Fruit fly (Drosophila melanogaster) whole organism, embryonic: ENCODE measurements around the gene HIP-R.

Experiments used
- Blimp-1 ChIP-seq: fragments of 200-800 bp; sonication (Bioruptor generic); optimal IDR thresholded peaks from 3 replicates; lab custom pipeline; 2018; ENCODE audit warnings: missing biosample characterization, missing genetic modification characterization, mild to moderate bottlenecking, moderate library complexity, missing genetic modification reagents
- CG10431 ChIP-seq: fragments of 200-800 bp; sonication (Bioruptor generic); optimal IDR thresholded peaks from 3 replicates; lab custom pipeline; 2018; ENCODE audit warnings: missing biosample characterization, mild to moderate bottlenecking, missing genetic modification characterization
- CG11085 ChIP-seq: fragments of 200-800 bp; sonication (Bioruptor generic); IDR thresholded peaks from 2 replicates; pipeline ENCODE4 v1.3.6; 2022; ENCODE audit warnings: missing biosample characterization, missing genetic modification characterization
- CG12155 ChIP-seq: fragments of 200-800 bp; sonication (Bioruptor generic); optimal IDR thresholded peaks from 3 replicates; lab custom pipeline; 2016; ENCODE audit warnings: missing biosample characterization, missing genetic modification characterization
- CG14710 ChIP-seq: fragments of 200-800 bp; sonication (Bioruptor generic); optimal IDR thresholded peaks from 3 replicates; lab custom pipeline; 2019; ENCODE audit warnings: missing biosample characterization, mild to moderate bottlenecking, missing genetic modification characterization, moderate library complexity
- CG14860 ChIP-seq: fragments of 200-800 bp; sonication (Bioruptor generic); IDR thresholded peaks from 3 replicates; pipeline ENCODE4 v1.3.6; 2022; ENCODE audit warnings: missing biosample characterization, missing genetic modification characterization; ENCODE audit not compliant: partially characterized antibody
- CG15269 ChIP-seq: fragments of 200-800 bp; sonication (Bioruptor generic); optimal IDR thresholded peaks from 2 replicates; lab custom pipeline; 2018; ENCODE audit warnings: missing biosample characterization, mild to moderate bottlenecking, missing genetic modification characterization, moderate library complexity
- CG16863 ChIP-seq: fragments of 200-800 bp; sonication (Bioruptor generic); optimal IDR thresholded peaks from 3 replicates; lab custom pipeline; 2016; ENCODE audit warnings: missing biosample characterization, missing genetic modification characterization
- CG18764 ChIP-seq: fragments of 200-800 bp; sonication (Bioruptor generic); optimal IDR thresholded peaks from 3 replicates; lab custom pipeline; 2016; ENCODE audit warnings: missing biosample characterization, missing genetic modification characterization
- CG2202 ChIP-seq: fragments of 200-800 bp; sonication (Bioruptor generic); optimal IDR thresholded peaks from 2 replicates; lab custom pipeline; 2018; ENCODE audit warnings: missing biosample characterization, mild to moderate bottlenecking, missing genetic modification characterization
- CG32767 ChIP-seq: fragments of 200-800 bp; sonication (Bioruptor generic); IDR thresholded peaks from 2 replicates; pipeline ENCODE4 v1.3.6; 2022; ENCODE audit warnings: missing biosample characterization, missing genetic modification characterization
- CG3726 ChIP-seq: fragments of 200-800 bp; sonication (Bioruptor generic); IDR thresholded peaks from 3 replicates; pipeline ENCODE4, ENCODE4 v1.3.6; 2022; ENCODE audit warnings: missing biosample characterization, missing genetic modification characterization
- CG3995 ChIP-seq: fragments of 200-800 bp; sonication (Bioruptor generic); optimal IDR thresholded peaks from 3 replicates; lab custom pipeline; 2016; ENCODE audit warnings: missing biosample characterization, missing genetic modification characterization
- CG4820 ChIP-seq: fragments of 200-800 bp; sonication (Bioruptor generic); optimal IDR thresholded peaks from 3 replicates; lab custom pipeline; 2016; ENCODE audit warnings: missing biosample characterization, missing genetic modification characterization
- CG9215 ChIP-seq: fragments of 200-800 bp; sonication (Bioruptor generic); IDR thresholded peaks from 2 replicates; pipeline ENCODE4 v1.3.6; 2022; ENCODE audit warnings: missing biosample characterization, missing genetic modification characterization
- D ChIP-seq, 2 experiments: fragments of 200-800 bp in 1 of 2; fragments of >200 bp in 1 of 2; sonication (Bioruptor generic) in 1 of 2; optimal IDR thresholded peaks; 2 replicates in 1 of 2; 3 replicates in 1 of 2; lab custom pipeline; 2017; ENCODE audit warnings: mild to moderate bottlenecking in 1 of 2, missing biosample characterization in 1 of 2, missing genetic modification characterization in 1 of 2, missing genetic modification reagents in 1 of 2
- Dll ChIP-seq: fragments of 200-800 bp; sonication (Bioruptor generic); IDR thresholded peaks from 4 replicates; pipeline ENCODE4 v1.3.6; 2022; ENCODE audit warnings: missing biosample characterization, missing genetic modification characterization; ENCODE audit not compliant: partially characterized antibody
- Dp ChIP-seq: fragments of 200-800 bp; sonication (Bioruptor generic); optimal IDR thresholded peaks from 2 replicates; lab custom pipeline; 2018; ENCODE audit warnings: missing biosample characterization, mild to moderate bottlenecking, missing genetic modification characterization, moderate library complexity
- Dref ChIP-seq: fragments of 200-800 bp; sonication (Bioruptor generic); IDR thresholded peaks from 2 replicates; pipeline ENCODE4 v1.3.6; 2022; ENCODE audit warnings: missing biosample characterization, missing genetic modification characterization
- Fer1 ChIP-seq: fragments of 200-800 bp; sonication (Bioruptor generic); optimal IDR thresholded peaks from 2 replicates; lab custom pipeline; 2017; ENCODE audit warnings: missing biosample characterization, mild to moderate bottlenecking, missing genetic modification characterization
- Hr39 ChIP-seq: fragments of >200 bp; optimal IDR thresholded peaks from 2 replicates; lab custom pipeline; 2017
- Jarid2 ChIP-seq: fragments of 200-800 bp; sonication (Bioruptor generic); optimal IDR thresholded peaks from 3 replicates; lab custom pipeline; 2017; ENCODE audit warnings: mild to moderate bottlenecking, missing biosample characterization, missing genetic modification reagents, missing genetic modification characterization
- Lim3 ChIP-seq: fragments of 200-800 bp; sonication (Bioruptor generic); IDR thresholded peaks from 2 replicates; pipeline ENCODE4 v1.3.6; 2022; ENCODE audit warnings: missing biosample characterization, missing genetic modification characterization
- MESR4 ChIP-seq: fragments of 200-800 bp; sonication (Bioruptor generic); optimal IDR thresholded peaks from 2 replicates; lab custom pipeline; 2018; ENCODE audit warnings: missing biosample characterization, mild to moderate bottlenecking, missing genetic modification characterization, moderate library complexity
- Med ChIP-seq: fragments of 200-800 bp; sonication (Bioruptor generic); peaks from one replicate; lab custom pipeline; 2016; ENCODE audit warnings: missing biosample characterization, missing genetic modification characterization, mild to moderate bottlenecking, inconsistent platforms, moderate library complexity
- Neu2 ChIP-seq: fragments of 200-800 bp; sonication (Bioruptor generic); optimal IDR thresholded peaks from 3 replicates; lab custom pipeline; 2016; ENCODE audit warnings: missing biosample characterization, missing genetic modification characterization, borderline replicate concordance
- Nf-YA ChIP-seq: fragments of 200-800 bp; sonication (Bioruptor generic); IDR thresholded peaks from 2 replicates; pipeline ENCODE4 v1.3.6; 2022; ENCODE audit warnings: missing biosample characterization, missing genetic modification characterization
- Vsx1 ChIP-seq: fragments of 200-800 bp; sonication (Bioruptor generic); optimal IDR thresholded peaks from 2 replicates; lab custom pipeline; 2017; ENCODE audit warnings: missing biosample characterization, mild to moderate bottlenecking, missing genetic modification characterization, missing genetic modification reagents
- ash1 ChIP-seq: fragments of 200-800 bp; sonication (Bioruptor generic); optimal IDR thresholded peaks from 2 replicates; lab custom pipeline; 2018; ENCODE audit warnings: missing biosample characterization, mild to moderate bottlenecking, missing genetic modification characterization
- croc ChIP-seq: fragments of 200-800 bp; sonication (Bioruptor generic); conservative IDR thresholded peaks from 3 replicates; pipeline ENCODE4 v1.3.6; 2022; ENCODE audit warnings: missing biosample characterization, missing genetic modification characterization
- fd3F ChIP-seq: fragments of 200-800 bp; sonication (Bioruptor generic); optimal IDR thresholded peaks from 2 replicates; lab custom pipeline; 2018; ENCODE audit warnings: missing biosample characterization, mild to moderate bottlenecking, missing genetic modification characterization, moderate library complexity
- lov ChIP-seq, 2 experiments: fragments of 200-800 bp in 1 of 2; fragments of >200 bp in 1 of 2; sonication (Bioruptor generic) in 1 of 2; IDR thresholded peaks in 1 of 2; optimal IDR thresholded peaks in 1 of 2; 2 replicates in 1 of 2; 3 replicates in 1 of 2; pipeline versions ENCODE4 v1.3.6 to Lab custom; 2017 to 2022; ENCODE audit warnings: missing biosample characterization in 1 of 2, missing genetic modification characterization in 1 of 2
- pb ChIP-seq: fragments of 200-800 bp; sonication (Bioruptor generic); optimal IDR thresholded peaks from 3 replicates; lab custom pipeline; 2016; ENCODE audit warnings: missing biosample characterization, missing genetic modification characterization
- prd ChIP-seq, 3 experiments: fragments of >200 bp in 2 of 3; fragments of 200-800 bp in 1 of 3; sonication (Bioruptor generic) in 1 of 3; optimal IDR thresholded peaks in 2 of 3; IDR thresholded peaks in 1 of 3; 2 replicates in 2 of 3; 3 replicates in 1 of 3; pipeline versions ENCODE4 v1.3.6 to Lab custom; 2017 to 2022; ENCODE audit warnings: missing biosample characterization in 1 of 3, missing genetic modification characterization in 1 of 3
- run ChIP-seq: fragments of 200-800 bp; sonication (Bioruptor generic); optimal IDR thresholded peaks from 3 replicates; lab custom pipeline; 2018; ENCODE audit warnings: missing biosample characterization, mild to moderate bottlenecking, missing genetic modification characterization
- sc ChIP-seq, 3 experiments: fragments of >200 bp in 2 of 3; fragments of 200-800 bp in 1 of 3; sonication (Bioruptor generic) in 1 of 3; optimal IDR thresholded peaks; 2 replicates in 2 of 3; 3 replicates in 1 of 3; lab custom pipeline; 2017; ENCODE audit warnings: mild to moderate bottlenecking in 1 of 3, missing biosample characterization in 1 of 3, missing genetic modification characterization in 1 of 3, missing genetic modification reagents in 1 of 3
- sna ChIP-seq: fragments of 200-800 bp; sonication (Bioruptor generic); IDR thresholded peaks from 2 replicates; pipeline ENCODE4 v1.3.6; 2022; ENCODE audit warnings: missing biosample characterization, missing genetic modification characterization; ENCODE audit not compliant: partially characterized antibody
- ssp ChIP-seq: fragments of 200-800 bp; sonication (Bioruptor generic); IDR thresholded peaks from 2 replicates; pipeline ENCODE4 v1.3.6; 2022; ENCODE audit warnings: missing biosample characterization, missing genetic modification characterization
- zfh2 ChIP-seq: fragments of 200-800 bp; sonication (Bioruptor generic); optimal IDR thresholded peaks from 2 replicates; lab custom pipeline; 2016; ENCODE audit warnings: missing biosample characterization, missing genetic modification characterization

HIP-R gene

dm6 chrX:3774277-3774676 lies 15.5 kb upstream of the HIP-R start (continued):
- TF ChIP-seq Fer1 (GFP tag; lab: Kevin White, UChicago) (peak; percentile 95), sna (GFP tag; lab: Robert Waterston, UW) (no peak), CG16863 (GFP tag; lab: Kevin White, UChicago) (peak; percentile 81), CG12155 (peak; percentile 92), CG14860 (no peak), Hr39 (lab: Kevin White, UChicago) (no peak), croc (GFP tag; lab: Robert Waterston, UW) (peak; percentile 51; the same call in 2 of the 3 replicates), run (tag; lab: Kevin White, UChicago) (peak; percentile 76), CG2202 (tag; lab: Kevin White, UChicago) (peak; percentile 49), MESR4 (GFP tag; lab: Kevin White, UChicago) (peak; percentile 27), CG10431 (GFP tag; lab: Kevin White, UChicago) (no peak), CG11085 (peak; percentile 92), D (optimal IDR thresholded peaks at IDR 0.05; lab: Kevin White, UChicago) (no peak), D (GFP tag; optimal IDR thresholded peaks at IDR 0.05; lab: Kevin White, UChicago) (peak; percentile 52), CG18764 (peak; percentile 72), CG3995 (GFP tag; lab: Kevin White, UChicago) (peak; percentile 76), Dll (GFP tag; lab: Robert Waterston, UW) (no peak), Neu2 (GFP tag; lab: Kevin White, UChicago) (peak; percentile 38), fd3F (GFP tag; lab: Kevin White, UChicago) (peak; percentile 93), CG15269 (peak; percentile 96), ash1 (GFP tag; lab: Kevin White, UChicago) (peak; percentile 75), zfh2 (GFP tag; lab: Kevin White, UChicago) (peak; percentile 90), Lim3 (peak; percentile 70; the same call in 1 of the 2 replicates), CG32767 (peak; percentile 90), Dp (no peak), Dref (no peak), Jarid2 (peak; percentile 56), Med (GFP tag; lab: Kevin White, UChicago) (peak; percentile 99), ssp (GFP tag; lab: Robert Waterston, UW) (peak; percentile 71), prd (optimal IDR thresholded peaks at IDR 0.05; lab: Kevin White, UChicago) (no peak), prd (GFP tag; IDR thresholded peaks at IDR 0.05; lab: Robert Waterston, UW) (peak; percentile 95), CG9215 (GFP tag; lab: Robert Waterston, UW) (peak; percentile 91), Vsx1 (GFP tag; lab: Kevin White, UChicago) (peak; percentile 61), CG14710 (tag; lab: Kevin White, UChicago) (peak; percentile 54), Blimp-1 (GFP tag; lab: Kevin White, UChicago) (peak; percentile 77), pb (GFP tag; lab: Kevin White, UChicago) (peak; percentile 48), CG4820 (GFP tag; lab: Kevin White, UChicago) (peak; percentile 75), sc (optimal IDR thresholded peaks at IDR 0.05; lab: Kevin White, UChicago) (no peak), sc (GFP tag; optimal IDR thresholded peaks at IDR 0.05; lab: Kevin White, UChicago) (peak; percentile 34), CG3726 (GFP tag; lab: Robert Waterston, UW) (peak; percentile 79; the same call in 1 of the 3 replicates), lov (optimal IDR thresholded peaks at IDR 0.05; lab: Kevin White, UChicago) (no peak), lov (GFP tag; IDR thresholded peaks at IDR 0.05; lab: Robert Waterston, UW) (no peak), Nf-YA (GFP tag; lab: Robert Waterston, UW) (peak; percentile 61)
